Fruit fly (Drosophila melanogaster) whole organism, embryonic: ENCODE data around the gene CG17028.

Experiments
- CG10147 ChIP-seq: fragments of 200-800 bp; sonication (Bioruptor generic); optimal IDR thresholded peaks from 2 replicates; lab custom pipeline; 2019; ENCODE audit warnings: missing biosample characterization, mild to moderate bottlenecking, missing genetic modification characterization, moderate library complexity
- CG10274 ChIP-seq: fragments of 200-800 bp; sonication (Bioruptor generic); optimal IDR thresholded peaks from 3 replicates; lab custom pipeline; 2017; ENCODE audit warnings: missing biosample characterization, mild to moderate bottlenecking, missing genetic modification characterization
- CG12659 ChIP-seq: fragments of 200-800 bp; sonication (Bioruptor generic); optimal IDR thresholded peaks from 3 replicates; lab custom pipeline; 2017; ENCODE audit warnings: mild to moderate bottlenecking, missing biosample characterization, missing genetic modification reagents, missing genetic modification characterization
- CG15601 ChIP-seq: fragments of 200-800 bp; sonication (Bioruptor generic); optimal IDR thresholded peaks from 3 replicates; lab custom pipeline; 2019; ENCODE audit warnings: missing biosample characterization, mild to moderate bottlenecking, missing genetic modification characterization, moderate library complexity
- CG17328 ChIP-seq: fragments of 200-800 bp; sonication (Bioruptor generic); IDR thresholded peaks from 2 replicates; pipeline ENCODE4 v1.3.6; 2022; ENCODE audit warnings: missing biosample characterization, missing genetic modification characterization
- CG17568 ChIP-seq: fragments of 200-800 bp; sonication (Bioruptor generic); optimal IDR thresholded peaks from 2 replicates; lab custom pipeline; 2018; ENCODE audit warnings: missing biosample characterization, mild to moderate bottlenecking, missing genetic modification characterization, moderate library complexity
- CG30020 ChIP-seq: fragments of 200-800 bp; optimal IDR thresholded peaks from 2 replicates; lab custom pipeline; 2019; ENCODE audit warnings: missing biosample characterization, mild to moderate bottlenecking, missing genetic modification characterization, moderate library complexity
- CG3065 ChIP-seq: fragments of 200-800 bp; sonication (Bioruptor generic); optimal IDR thresholded peaks from 2 replicates; lab custom pipeline; 2016; ENCODE audit warnings: missing biosample characterization, missing genetic modification characterization
- CG32532 ChIP-seq: fragments of 200-800 bp; sonication (Bioruptor generic); IDR thresholded peaks from 2 replicates; pipeline ENCODE4 v1.3.6; 2022; ENCODE audit warnings: missing biosample characterization, missing genetic modification characterization
- CG3281 ChIP-seq: fragments of 200-800 bp; sonication (Bioruptor generic); optimal IDR thresholded peaks from 3 replicates; lab custom pipeline; 2017; ENCODE audit warnings: missing biosample characterization, mild to moderate bottlenecking, missing genetic modification characterization
- CG34376 ChIP-seq: fragments of 200-800 bp; sonication (Bioruptor generic); optimal IDR thresholded peaks from 2 replicates; lab custom pipeline; 2018; ENCODE audit warnings: missing biosample characterization, mild to moderate bottlenecking, missing genetic modification characterization
- CG6254 ChIP-seq: fragments of 200-800 bp; sonication (Bioruptor generic); optimal IDR thresholded peaks from 3 replicates; lab custom pipeline; 2017; ENCODE audit warnings: mild to moderate bottlenecking, missing biosample characterization, missing genetic modification reagents, missing genetic modification characterization
- CG6654 ChIP-seq: fragments of 200-800 bp; sonication (Bioruptor generic); optimal IDR thresholded peaks from 2 replicates; lab custom pipeline; 2017; ENCODE audit warnings: missing biosample characterization, mild to moderate bottlenecking, missing genetic modification characterization
- CG6689 ChIP-seq: fragments of 200-800 bp; sonication (Bioruptor generic); IDR thresholded peaks from 2 replicates; pipeline ENCODE4 v1.3.6; 2022; ENCODE audit warnings: missing biosample characterization, missing genetic modification characterization
- CG7928 ChIP-seq: fragments of 200-800 bp; sonication (Bioruptor generic); optimal IDR thresholded peaks from 2 replicates; lab custom pipeline; 2017; ENCODE audit warnings: missing biosample characterization, mild to moderate bottlenecking, missing genetic modification characterization
- CG8290 ChIP-seq, 3 experiments: fragments of 200-800 bp; sonication (Bioruptor generic); optimal IDR thresholded peaks; 2 replicates each; lab custom pipeline; 2016 to 2019; ENCODE audit warnings: missing biosample characterization in 3 of 3, missing genetic modification characterization in 3 of 3, mild to moderate bottlenecking in 2 of 3, moderate library complexity in 1 of 3
- D19B ChIP-seq: fragments of 200-800 bp; sonication (Bioruptor generic); optimal IDR thresholded peaks from 2 replicates; lab custom pipeline; 2017; ENCODE audit warnings: missing biosample characterization, mild to moderate bottlenecking, missing genetic modification characterization
- Dll ChIP-seq: fragments of 200-800 bp; sonication (Bioruptor generic); IDR thresholded peaks from 4 replicates; pipeline ENCODE4 v1.3.6; 2022; ENCODE audit warnings: missing biosample characterization, missing genetic modification characterization; ENCODE audit not compliant: partially characterized antibody
- Doc3 ChIP-seq: fragments of 200-800 bp; sonication (Bioruptor generic); IDR thresholded peaks from 3 replicates; pipeline ENCODE4 v1.3.6; 2022; ENCODE audit warnings: missing biosample characterization, missing genetic modification characterization; ENCODE audit not compliant: partially characterized antibody
- Ets65A ChIP-seq: fragments of 200-800 bp; sonication (Bioruptor generic); peaks from one replicate; lab custom pipeline; 2016; ENCODE audit warnings: missing biosample characterization, missing genetic modification characterization
- Fer2 ChIP-seq: fragments of 200-800 bp; sonication (Bioruptor generic); optimal IDR thresholded peaks from 2 replicates; lab custom pipeline; 2018; ENCODE audit warnings: missing biosample characterization, mild to moderate bottlenecking, missing genetic modification characterization, moderate library complexity
- Hmr ChIP-seq: fragments of 200-800 bp; sonication (Bioruptor generic); optimal IDR thresholded peaks from 3 replicates; lab custom pipeline; 2017; ENCODE audit warnings: mild to moderate bottlenecking, missing biosample characterization, missing genetic modification reagents, missing genetic modification characterization
- Hr51 ChIP-seq, 2 experiments: fragments of 200-800 bp; sonication (Bioruptor generic); optimal IDR thresholded peaks; 2 replicates in 1 of 2; 3 replicates in 1 of 2; lab custom pipeline; 2016 to 2018; ENCODE audit warnings: missing biosample characterization in 2 of 2, missing genetic modification characterization in 2 of 2, mild to moderate bottlenecking in 1 of 2, moderate library complexity in 1 of 2
- Hr78 ChIP-seq, 2 experiments: fragments of 200-800 bp in 1 of 2; fragments of >200 bp in 1 of 2; sonication (Bioruptor generic) in 1 of 2; optimal IDR thresholded peaks; 2 replicates each; lab custom pipeline; 2017 to 2019; ENCODE audit warnings: missing biosample characterization in 2 of 2, missing genetic modification characterization in 2 of 2, mild to moderate bottlenecking in 1 of 2, moderate library complexity in 1 of 2
- Lhr ChIP-seq: fragments of 200-800 bp; sonication (Bioruptor generic); optimal IDR thresholded peaks from 3 replicates; lab custom pipeline; 2017; ENCODE audit warnings: mild to moderate bottlenecking, missing biosample characterization, missing genetic modification reagents, missing genetic modification characterization
- Max ChIP-seq: fragments of 200-800 bp; sonication (Bioruptor generic); optimal IDR thresholded peaks from 2 replicates; lab custom pipeline; 2016; ENCODE audit warnings: missing biosample characterization, mild to moderate bottlenecking, missing genetic modification characterization
- NK7.1 ChIP-seq: fragments of 200-800 bp; sonication (Bioruptor generic); optimal IDR thresholded peaks from 3 replicates; lab custom pipeline; 2016; ENCODE audit warnings: missing biosample characterization, missing genetic modification characterization
- Opbp ChIP-seq: fragments of 200-800 bp; sonication (Bioruptor generic); IDR thresholded peaks from 3 replicates; pipeline ENCODE4 v1.3.6; 2022; ENCODE audit warnings: missing biosample characterization, missing genetic modification characterization; ENCODE audit not compliant: partially characterized antibody
- Sin3A ChIP-seq: fragments of >200 bp; optimal IDR thresholded peaks from 2 replicates; lab custom pipeline; 2018
- Six4 ChIP-seq: fragments of 200-800 bp; sonication (Bioruptor generic); optimal IDR thresholded peaks from 2 replicates; lab custom pipeline; 2016; ENCODE audit warnings: missing biosample characterization, missing genetic modification characterization
- ac ChIP-seq: fragments of 200-800 bp; sonication (Bioruptor generic); optimal IDR thresholded peaks from 3 replicates; lab custom pipeline; 2017; ENCODE audit warnings: missing biosample characterization, mild to moderate bottlenecking, missing genetic modification characterization
- amos ChIP-seq: fragments of 200-800 bp; sonication (Bioruptor generic); IDR thresholded peaks from 2 replicates; pipeline ENCODE4 v1.3.6; 2022; ENCODE audit warnings: missing biosample characterization, missing genetic modification characterization; ENCODE audit not compliant: partially characterized antibody
- ftz-f1 ChIP-seq: fragments of 200-800 bp; sonication (Bioruptor generic); optimal IDR thresholded peaks from 2 replicates; lab custom pipeline; 2016; ENCODE audit warnings: missing biosample characterization, missing genetic modification characterization
- klu ChIP-seq: fragments of 200-800 bp; sonication (Bioruptor generic); IDR thresholded peaks from 2 replicates; pipeline ENCODE4 v1.3.6; 2022; ENCODE audit warnings: missing biosample characterization, missing genetic modification characterization
- knrl ChIP-seq: fragments of 200-800 bp; sonication (Bioruptor generic); IDR thresholded peaks from 3 replicates; pipeline ENCODE4 v1.3.6; 2022; ENCODE audit warnings: missing biosample characterization, missing genetic modification characterization; ENCODE audit not compliant: partially characterized antibody
- mirr ChIP-seq: fragments of 200-800 bp; sonication (Bioruptor generic); optimal IDR thresholded peaks from 3 replicates; lab custom pipeline; 2018; ENCODE audit warnings: missing biosample characterization, mild to moderate bottlenecking, missing genetic modification characterization
- prd ChIP-seq, 3 experiments: fragments of >200 bp in 2 of 3; fragments of 200-800 bp in 1 of 3; sonication (Bioruptor generic) in 1 of 3; optimal IDR thresholded peaks in 2 of 3; IDR thresholded peaks in 1 of 3; 2 replicates in 2 of 3; 3 replicates in 1 of 3; pipeline versions ENCODE4 v1.3.6 to Lab custom; 2017 to 2022; ENCODE audit warnings: missing biosample characterization in 1 of 3, missing genetic modification characterization in 1 of 3
- pzg ChIP-seq: fragments of 200-800 bp; sonication (Bioruptor generic); optimal IDR thresholded peaks from 3 replicates; lab custom pipeline; 2018; ENCODE audit warnings: missing biosample characterization, mild to moderate bottlenecking, missing genetic modification characterization, moderate library complexity
- ranshi ChIP-seq: fragments of 200-800 bp; sonication (Bioruptor generic); IDR thresholded peaks from 2 replicates; pipeline ENCODE4 v1.3.6; 2022; ENCODE audit warnings: missing biosample characterization, missing genetic modification characterization
- salm ChIP-seq: fragments of 200-800 bp; sonication (Bioruptor generic); optimal IDR thresholded peaks from 2 replicates; lab custom pipeline; 2018; ENCODE audit warnings: missing biosample characterization, mild to moderate bottlenecking, missing genetic modification characterization
- sens-2 ChIP-seq: fragments of 200-800 bp; sonication (Bioruptor generic); IDR thresholded peaks from 2 replicates; pipeline ENCODE4 v1.3.6; 2022; ENCODE audit warnings: missing biosample characterization, missing genetic modification characterization
- so ChIP-seq: fragments of 200-800 bp; sonication (Bioruptor generic); IDR thresholded peaks from 3 replicates; pipeline ENCODE4 v1.3.6; 2022; ENCODE audit warnings: missing biosample characterization, missing genetic modification characterization
- sr ChIP-seq: fragments of 200-800 bp; sonication (Bioruptor generic); IDR thresholded peaks from 3 replicates; pipeline ENCODE4 v1.3.6; 2022; ENCODE audit warnings: missing biosample characterization, missing genetic modification characterization
- ssp ChIP-seq: fragments of 200-800 bp; sonication (Bioruptor generic); IDR thresholded peaks from 2 replicates; pipeline ENCODE4 v1.3.6; 2022; ENCODE audit warnings: missing biosample characterization, missing genetic modification characterization
- tll ChIP-seq, 2 experiments: fragments of 200-800 bp in 1 of 2; fragments of >200 bp in 1 of 2; sonication (Bioruptor generic) in 1 of 2; optimal IDR thresholded peaks; 2 replicates each; lab custom pipeline; 2017 to 2019; ENCODE audit warnings: missing biosample characterization in 2 of 2, missing genetic modification characterization in 2 of 2, mild to moderate bottlenecking in 1 of 2, moderate library complexity in 1 of 2
- wek ChIP-seq: fragments of 200-800 bp; sonication (Bioruptor generic); optimal IDR thresholded peaks from 3 replicates; lab custom pipeline; 2018; ENCODE audit warnings: missing biosample characterization, mild to moderate bottlenecking, missing genetic modification characterization, moderate library complexity

CG17028 gene

dm6 chr3L:16026065-16026789 lies 47.9 kb downstream of the CG17028 start (continued):
- TF ChIP-seq CG12659 (GFP tag; lab: Kevin White, UChicago) (peak; percentile 30), ssp (GFP tag; lab: Robert Waterston, UW) (no peak), mirr (peak; percentile 80), D19B (GFP tag; lab: Kevin White, UChicago) (no peak), CG3065 (GFP tag; lab: Kevin White, UChicago) (peak; percentile 7), CG34376 (GFP tag; lab: Kevin White, UChicago) (peak; percentile 64), sr (GFP tag; lab: Robert Waterston, UW) (0 out of 3 replicates have a peak, but pooled peaks have one; percentile 55), Max (GFP tag; lab: Kevin White, UChicago) (no peak), CG30020 (tag; lab: Kevin White, UChicago) (no peak), sens-2 (GFP tag; lab: Robert Waterston, UW) (0 out of 2 replicates have a peak, but pooled peaks have one; percentile 36), knrl (GFP tag; lab: Robert Waterston, UW) (no peak), CG17568 (GFP tag; lab: Kevin White, UChicago) (peak; percentile 77), Six4 (GFP tag; lab: Kevin White, UChicago) (peak; percentile 34), NK7.1 (peak; percentile 70), ftz-f1 (peak; percentile 63), amos (GFP tag; lab: Robert Waterston, UW) (no peak), Doc3 (GFP tag; lab: Robert Waterston, UW) (no peak), Sin3A (lab: Kevin White, UChicago) (no peak), CG7928 (GFP tag; lab: Kevin White, UChicago) (no peak), CG6254 (peak; percentile 79), CG32532 (GFP tag; lab: Robert Waterston, UW) (peak; percentile 14; the same call in 1 of the 2 replicates), wek (GFP tag; lab: Kevin White, UChicago) (peak; percentile 75), tll (GFP tag; optimal IDR thresholded peaks at IDR 0.05; lab: Kevin White, UChicago) (no peak), Lhr (GFP tag; lab: Kevin White, UChicago) (peak; percentile 54), salm (tag; lab: Kevin White, UChicago) (peak; percentile 55), ac (GFP tag; lab: Kevin White, UChicago) (peak; percentile 80), Dll (no peak), CG6689 (GFP tag; lab: Robert Waterston, UW) (0 out of 2 replicates have a peak, but pooled peaks have one; percentile 14), Fer2 (tag; lab: Kevin White, UChicago) (peak; percentile 19), CG17328 (GFP tag; lab: Robert Waterston, UW) (peak; percentile 57), CG3281 (GFP tag; lab: Kevin White, UChicago) (peak; percentile 39), CG10274 (GFP tag; lab: Kevin White, UChicago) (peak; percentile 4), Hmr (peak; percentile 68), Opbp (0 out of 3 replicates have a peak, but pooled peaks have one; percentile 30), Ets65A (GFP tag; lab: Kevin White, UChicago) (peak; percentile 78), Hr51 (GFP tag; optimal IDR thresholded peaks at IDR 0.05; lab: Kevin White, UChicago) (peak; percentile 33 to 68), so (GFP tag; lab: Robert Waterston, UW) (peak; percentile 80; the same call in 2 of the 3 replicates), prd (optimal IDR thresholded peaks at IDR 0.05; lab: Kevin White, UChicago) (no peak), prd (GFP tag; IDR thresholded peaks at IDR 0.05; lab: Robert Waterston, UW) (peak; percentile 27; the same call in 2 of the 3 replicates), ranshi (GFP tag; lab: Robert Waterston, UW) (peak; percentile 35; the same call in 1 of the 2 replicates), klu (0 out of 2 replicates have a peak, but pooled peaks have one; percentile 22), CG15601 (peak; percentile 87), CG6654 (GFP tag; lab: Kevin White, UChicago) (no peak), CG8290 (GFP tag; optimal IDR thresholded peaks at IDR 0.05; lab: Kevin White, UChicago) (peak; percentile 73), CG8290 (tag; optimal IDR thresholded peaks at IDR 0.05; lab: Kevin White, UChicago) (peak; percentile 77 to 83), CG10147 (GFP tag; lab: Kevin White, UChicago) (no peak), Hr78 (GFP tag; optimal IDR thresholded peaks at IDR 0.05; lab: Kevin White, UChicago) (no peak), pzg (no peak)
